Worm (Caenorhabditis elegans): ENCODE results near the gene F14D7.9.

- TF ChIP-seq ama-1 (optimal IDR thresholded peaks at IDR 0.05): no peak
- TF ChIP-seq aly-1 (tag; optimal IDR thresholded peaks at IDR 0.05): no peak
- no peak for TF ChIP-seq F13C5.2 (tag; optimal IDR thresholded peaks at IDR 0.05)
- TF ChIP-seq flt-1 (GFP tag; IDR thresholded peaks at IDR 0.05): no peak
- no peak for TF ChIP-seq sea-1 (GFP tag; conservative IDR thresholded peaks at IDR 0.05)
- TF ChIP-seq B0310.2 (tag; optimal IDR thresholded peaks at IDR 0.05): no peak
- TF ChIP-seq ceh-13 (GFP tag; optimal IDR thresholded peaks at IDR 0.05): no peak
Measured at ce11 chrV:14248025-14248424, 46.5 kb upstream of the F14D7.9 start, which contains the start of gene K02E11.4.
